Worm (Caenorhabditis elegans): ENCODE data around the gene somi-1.

DNA sequence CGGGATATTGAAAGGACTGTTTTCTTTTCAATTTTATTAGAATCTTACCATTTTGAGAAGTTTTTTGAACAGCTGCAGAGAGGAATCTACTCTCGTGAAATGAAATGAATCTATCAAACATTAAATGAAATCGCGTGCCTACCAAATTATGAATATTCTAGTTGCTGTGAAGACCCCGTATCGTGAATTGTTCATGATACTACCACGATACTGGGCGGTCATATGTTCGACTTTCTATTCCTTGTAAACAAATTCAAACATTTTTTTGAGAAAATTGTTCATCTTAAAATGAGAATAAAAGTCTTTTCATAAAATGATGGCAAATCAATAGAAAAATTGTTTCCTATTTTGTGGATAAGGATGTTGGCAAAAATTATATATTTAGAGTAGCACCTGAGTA is 5.4 kb downstream of the somi-1 start, which contains the start of gene gcy-34:
- no peak for TF ChIP-seq nhr-237 (tag; optimal IDR thresholded peaks at IDR 0.05)
- no peak for TF ChIP-seq aha-1 (tag; optimal IDR thresholded peaks at IDR 0.05)
- no peak for TF ChIP-seq lin-13 (GFP tag; optimal IDR thresholded peaks at IDR 0.05)
- no peak for TF ChIP-seq sox-4 (tag; optimal IDR thresholded peaks at IDR 0.05)
- TF ChIP-seq alr-1 (tag; optimal IDR thresholded peaks at IDR 0.05; ENCODE audit: borderline replicate concordance), result no peak

All from whole organism, L1 larva.